Worm (Caenorhabditis elegans): ENCODE results near the gene M163.8.

Gene M163.8

ce11 chrX:14510358-14510757 lies 25.4 kb downstream of the M163.8 start:
- TF ChIP-seq nhr-129 (tag; optimal IDR thresholded peaks at IDR 0.05) (peak; percentile 75), Y55F3AM.14 (GFP tag; optimal IDR thresholded peaks at IDR 0.05) (no peak)

- no peak for TF ChIP-seq elt-1 (tag; optimal IDR thresholded peaks at IDR 0.05)
- TF ChIP-seq blmp-1 (tag; optimal IDR thresholded peaks at IDR 0.05; ENCODE audit: insufficient read depth), result no peak
Observed at ce11 chrX:14512817-14513216, 27.9 kb downstream of the M163.8 start, which contains the start of gene fbxa-141. fbxa-141 (minus strand) TSS chrX:14512917.

ce11 chrX:14513462-14513861 lies 28.5 kb downstream of the M163.8 start:
- peak; percentile 48 for TF ChIP-seq mab-5 (tag; optimal IDR thresholded peaks at IDR 0.05)
- no peak for TF ChIP-seq dmd-4 (tag; optimal IDR thresholded peaks at IDR 0.05)
- TF ChIP-seq crh-2 (tag; optimal IDR thresholded peaks at IDR 0.05), result peak; percentile 16
- peak; percentile 76 for TF ChIP-seq C34F6.9 (tag; optimal IDR thresholded peaks at IDR 0.05)
- TF ChIP-seq sma-9 (GFP tag; optimal IDR thresholded peaks at IDR 0.05), result peak; percentile 5
- TF ChIP-seq sma-9 (tag; optimal IDR thresholded peaks at IDR 0.05), result no peak
- peak; percentile 10 for TF ChIP-seq F13H6.1 (tag; optimal IDR thresholded peaks at IDR 0.05)
- peak in 1 of 2 experiments; percentile 9 for TF ChIP-seq lsy-2 (tag; optimal IDR thresholded peaks at IDR 0.05)
- peak; percentile 34 for TF ChIP-seq nhr-129 (tag; optimal IDR thresholded peaks at IDR 0.05)
- no peak for TF ChIP-seq ceh-16 (tag; optimal IDR thresholded peaks at IDR 0.05)
- TF ChIP-seq nhr-25 (tag; optimal IDR thresholded peaks at IDR 0.05), result no peak
- peak; percentile 62 for TF ChIP-seq unc-55 (GFP tag; optimal IDR thresholded peaks at IDR 0.05)

- TF ChIP-seq crh-2 (tag; optimal IDR thresholded peaks at IDR 0.05) (peak; percentile 16), fos-1 (tag; optimal IDR thresholded peaks at IDR 0.05) (peak; percentile 64), peb-1 (tag; optimal IDR thresholded peaks at IDR 0.05) (no peak), egl-27 (tag; optimal IDR thresholded peaks at IDR 0.05) (no peak), sma-9 (GFP tag; optimal IDR thresholded peaks at IDR 0.05) (peak; percentile 37), sma-9 (tag; optimal IDR thresholded peaks at IDR 0.05) (no peak), alr-1 (tag; optimal IDR thresholded peaks at IDR 0.05) (no peak)
Observed at ce11 chrX:14515028-14515427, 30.1 kb downstream of the M163.8 start, which contains the start of gene gcsh-1. gcsh-1 (minus strand) TSS chrX:14515073.

ce11 chrX:14516560-14516959 lies 31.6 kb downstream of the M163.8 start, which contains the start of gene D1025.10:
D1025.10 (plus strand) TSS chrX:14516860.
- TF ChIP-seq F13H6.1 (tag; optimal IDR thresholded peaks at IDR 0.05) (no peak), R02D3.7 (tag; optimal IDR thresholded peaks at IDR 0.05) (no peak), nhr-12 (tag; optimal IDR thresholded peaks at IDR 0.05) (no peak), Y55F3AM.14 (GFP tag; optimal IDR thresholded peaks at IDR 0.05) (no peak), ceh-82 (tag; optimal IDR thresholded peaks at IDR 0.05) (no peak)

- no peak for TF ChIP-seq lsy-2 (tag; optimal IDR thresholded peaks at IDR 0.05)
- no peak for TF ChIP-seq nhr-25 (tag; optimal IDR thresholded peaks at IDR 0.05)
- peak; percentile 45 for TF ChIP-seq snpc-4 (tag; optimal IDR thresholded peaks at IDR 0.05)
Observed at ce11 chrX:14517842-14518241, 32.9 kb downstream of the M163.8 start.

- TF ChIP-seq nhr-25 (tag; optimal IDR thresholded peaks at IDR 0.05) (no peak), skn-1 (tag; optimal IDR thresholded peaks at IDR 0.05) (no peak), elt-1 (tag; optimal IDR thresholded peaks at IDR 0.05) (no peak)
Observed at ce11 chrX:14520463-14520862, 35.5 kb downstream of the M163.8 start, which contains the start of gene D1025.1. D1025.1 (plus strand) TSS chrX:14520763.

- TF ChIP-seq alr-1 (tag; optimal IDR thresholded peaks at IDR 0.05), result no peak
- no peak for TF ChIP-seq crh-2 (tag; optimal IDR thresholded peaks at IDR 0.05)
- TF ChIP-seq nhr-21 (tag; optimal IDR thresholded peaks at IDR 0.05), result no peak
- TF ChIP-seq lin-13 (GFP tag; optimal IDR thresholded peaks at IDR 0.05), result no peak
- TF ChIP-seq sma-9 (GFP tag; optimal IDR thresholded peaks at IDR 0.05), result no peak
- no peak for TF ChIP-seq sma-9 (tag; optimal IDR thresholded peaks at IDR 0.05)
- no peak for TF ChIP-seq ztf-1 (GFP tag; conservative IDR thresholded peaks at IDR 0.05)
- no peak for TF ChIP-seq lin-39 (tag; optimal IDR thresholded peaks at IDR 0.05)
- TF ChIP-seq elt-1 (tag; optimal IDR thresholded peaks at IDR 0.05), result no peak
- TF ChIP-seq unc-39 (tag; optimal IDR thresholded peaks at IDR 0.05), result no peak
- no peak for TF ChIP-seq nhr-10 (tag; optimal IDR thresholded peaks at IDR 0.05)
- TF ChIP-seq nhr-12 (tag; optimal IDR thresholded peaks at IDR 0.05), result no peak
- TF ChIP-seq elt-3 (tag; optimal IDR thresholded peaks at IDR 0.05), result no peak
- TF ChIP-seq skn-1 (tag; optimal IDR thresholded peaks at IDR 0.05), result no peak
- TF ChIP-seq ceh-82 (tag; optimal IDR thresholded peaks at IDR 0.05), result no peak
Observed at ce11 chrX:14523275-14523674, 38.3 kb downstream of the M163.8 start, which contains the start of gene nspc-16. nspc-16 (plus strand) TSS chrX:14523575.
